Worm (Caenorhabditis elegans) whole organism, L1 larva: ENCODE data around the gene C14C11.7.

Source experiments
- C04F5.9 ChIP-seq: sonication (generic microtip); optimal IDR thresholded peaks from 2 replicates; lab custom pipeline; 2016; ENCODE audit warnings: missing genetic modification characterization, missing compliant biosample characterization
- C16A3.4 ChIP-seq: fragments of 150-350 bp; optimal IDR thresholded peaks from 2 replicates; lab custom pipeline; 2014; ENCODE audit warnings: missing biosample characterization, missing genetic modification characterization
- alr-1 ChIP-seq: fragments of 200-800 bp; sonication (Bioruptor generic); optimal IDR thresholded peaks from 2 replicates; lab custom pipeline; 2018; ENCODE audit warnings: borderline replicate concordance, mild to moderate bottlenecking, missing genetic modification characterization, missing compliant biosample characterization
- blmp-1 ChIP-seq: fragments of 150-350 bp; optimal IDR thresholded peaks from 2 replicates; lab custom pipeline; 2014; ENCODE audit warnings: missing biosample characterization, missing genetic modification characterization
- ceh-82 ChIP-seq, 3 experiments: fragments of 150-350 bp in 1 of 3; sonication (generic microtip) in 2 of 3; optimal IDR thresholded peaks; 2 replicates each; lab custom pipeline; 2014 to 2017; ENCODE audit warnings: missing biosample characterization in 3 of 3, missing genetic modification characterization in 3 of 3
- ces-1 ChIP-seq: fragments of 150-350 bp; optimal IDR thresholded peaks from 2 replicates; lab custom pipeline; 2014; ENCODE audit warnings: missing biosample characterization, missing genetic modification reagents, missing genetic modification characterization
- dsc-1 ChIP-seq: sonication (generic microtip); optimal IDR thresholded peaks from 2 replicates; lab custom pipeline; 2016; ENCODE audit warnings: mild to moderate bottlenecking, missing genetic modification characterization, missing compliant biosample characterization
- efl-1 ChIP-seq, 4 experiments: fragments of 150-350 bp; optimal IDR thresholded peaks in 3 of 4; peaks in 1 of 4; 1 replicate in 1 of 4; 2 replicates in 3 of 4; lab custom pipeline; 2014; ENCODE audit warnings: missing biosample characterization in 2 of 4, missing genetic modification characterization in 2 of 4, missing genetic modification reagents in 2 of 4
- elt-2 ChIP-seq: sonication (generic microtip); optimal IDR thresholded peaks from 2 replicates; lab custom pipeline; 2016; ENCODE audit warnings: missing genetic modification characterization, mild to moderate bottlenecking, inconsistent platforms, missing compliant biosample characterization, missing genetic modification reagents
- elt-3 ChIP-seq, 6 experiments: fragments of 150-350 bp in 1 of 6; sonication (generic microtip); optimal IDR thresholded peaks; 2 replicates each; lab custom pipeline; 2017 to 2018; ENCODE audit warnings: missing biosample characterization in 6 of 6, missing genetic modification characterization in 6 of 6, inconsistent platforms in 1 of 6
- ets-5 ChIP-seq: fragments of 200-800 bp; sonication (Bioruptor generic); IDR thresholded peaks from 2 replicates; pipeline ENCODE4 v1.3.6; 2022; ENCODE audit warnings: missing genetic modification characterization, missing compliant biosample characterization
- fkh-4 ChIP-seq: sonication (generic microtip); optimal IDR thresholded peaks from 2 replicates; lab custom pipeline; 2016; ENCODE audit warnings: missing compliant biosample characterization, missing genetic modification characterization, borderline replicate concordance
- fos-1 ChIP-seq: fragments of 150-350 bp; optimal IDR thresholded peaks from 2 replicates; lab custom pipeline; 2014; ENCODE audit warnings: missing biosample characterization, missing genetic modification characterization
- hlh-17 ChIP-seq: fragments of 200-800 bp; sonication (Bioruptor generic); optimal IDR thresholded peaks from 2 replicates; lab custom pipeline; 2018; ENCODE audit warnings: missing genetic modification characterization, mild to moderate bottlenecking, missing compliant biosample characterization, moderate library complexity, borderline replicate concordance
- isw-1 ChIP-seq: fragments of 200-800 bp; sonication (Bioruptor generic); IDR thresholded peaks from 2 replicates; pipeline ENCODE4 v1.3.6; 2022; ENCODE audit warnings: missing genetic modification characterization, missing compliant biosample characterization
- jun-1 ChIP-seq: fragments of 150-350 bp; optimal IDR thresholded peaks from 2 replicates; lab custom pipeline; 2014; ENCODE audit warnings: missing biosample characterization, missing genetic modification reagents, missing genetic modification characterization
- lin-13 ChIP-seq: fragments of 150-350 bp; optimal IDR thresholded peaks from 2 replicates; lab custom pipeline; 2014; ENCODE audit warnings: missing biosample characterization, missing genetic modification reagents, missing genetic modification characterization
- lin-14 ChIP-seq: fragments of 200-800 bp; sonication (Bioruptor generic); optimal IDR thresholded peaks from 2 replicates; lab custom pipeline; 2018; ENCODE audit warnings: mild to moderate bottlenecking, missing genetic modification characterization, moderate library complexity, missing compliant biosample characterization
- lin-35 ChIP-seq, 2 experiments: fragments of 150-350 bp; optimal IDR thresholded peaks; 2 replicates each; lab custom pipeline; 2014; ENCODE audit warnings: missing biosample characterization in 2 of 2, missing genetic modification characterization in 2 of 2, missing genetic modification reagents in 2 of 2
- mdl-1 ChIP-seq, 2 experiments: fragments of 150-350 bp; optimal IDR thresholded peaks; 2 replicates each; lab custom pipeline; 2014 to 2017; ENCODE audit warnings: missing biosample characterization in 2 of 2, missing genetic modification characterization in 2 of 2, inconsistent platforms in 1 of 2
- mep-1 ChIP-seq: fragments of 150-350 bp; optimal IDR thresholded peaks from 2 replicates; lab custom pipeline; 2014; ENCODE audit warnings: missing biosample characterization, missing genetic modification characterization
- nhr-19 ChIP-seq: fragments of 200-800 bp; sonication (Bioruptor generic); conservative IDR thresholded peaks from 2 replicates; pipeline ENCODE4 v1.3.6; 2022; ENCODE audit warnings: missing genetic modification characterization, missing compliant biosample characterization
- nhr-20 ChIP-seq: sonication (generic microtip); optimal IDR thresholded peaks from 2 replicates; lab custom pipeline; 2016; ENCODE audit warnings: mild to moderate bottlenecking, missing genetic modification characterization, missing compliant biosample characterization
- nhr-237 ChIP-seq: fragments of 150-350 bp; optimal IDR thresholded peaks from 2 replicates; lab custom pipeline; 2014; ENCODE audit warnings: missing biosample characterization, missing genetic modification characterization
- nhr-28 ChIP-seq: fragments of 150-350 bp; optimal IDR thresholded peaks from 2 replicates; lab custom pipeline; 2014; ENCODE audit warnings: missing biosample characterization, missing genetic modification characterization
- nhr-71 ChIP-seq: sonication (generic microtip); optimal IDR thresholded peaks from 2 replicates; lab custom pipeline; 2016; ENCODE audit warnings: mild to moderate bottlenecking, missing genetic modification characterization, moderate library complexity, missing compliant biosample characterization
- nhr-84 ChIP-seq: sonication (generic microtip); optimal IDR thresholded peaks from 2 replicates; lab custom pipeline; 2017; ENCODE audit warnings: missing biosample characterization, missing genetic modification characterization
- nhr-85 ChIP-seq: sonication (generic microtip); peaks from one replicate; lab custom pipeline; 2016; ENCODE audit warnings: missing genetic modification characterization, inconsistent platforms, missing compliant biosample characterization
- nhr-90 ChIP-seq: sonication (generic microtip); optimal IDR thresholded peaks from 2 replicates; lab custom pipeline; 2016; ENCODE audit warnings: mild to moderate bottlenecking, missing genetic modification characterization, missing compliant biosample characterization; ENCODE audit not compliant: poor library complexity
- pag-3 ChIP-seq: sonication (generic microtip); optimal IDR thresholded peaks from 2 replicates; lab custom pipeline; 2017; ENCODE audit warnings: missing genetic modification characterization, mild to moderate bottlenecking, missing compliant biosample characterization, antibody characterized with exemption, borderline replicate concordance; ENCODE audit not compliant: insufficient read depth
- snu-23 ChIP-seq: sonication (generic microtip); optimal IDR thresholded peaks from 2 replicates; lab custom pipeline; 2016; ENCODE audit warnings: missing genetic modification characterization, missing compliant biosample characterization
- sptf-1 ChIP-seq: fragments of 150-350 bp; optimal IDR thresholded peaks from 2 replicates; lab custom pipeline; 2014; ENCODE audit warnings: missing biosample characterization, missing genetic modification characterization
- swsn-7 ChIP-seq: sonication (generic microtip); optimal IDR thresholded peaks from 2 replicates; lab custom pipeline; 2016; ENCODE audit warnings: missing genetic modification characterization, missing compliant biosample characterization
- tbx-2 ChIP-seq: sonication (generic microtip); optimal IDR thresholded peaks from 2 replicates; lab custom pipeline; 2016; ENCODE audit warnings: missing genetic modification characterization, missing compliant biosample characterization
- tlp-1 ChIP-seq: fragments of 150-350 bp; optimal IDR thresholded peaks from 2 replicates; lab custom pipeline; 2014; ENCODE audit warnings: missing biosample characterization, missing genetic modification characterization
- unc-86 ChIP-seq: sonication (generic microtip); optimal IDR thresholded peaks from 2 replicates; lab custom pipeline; 2016; ENCODE audit warnings: missing genetic modification characterization, missing compliant biosample characterization
- vab-15 ChIP-seq: sonication (generic microtip); optimal IDR thresholded peaks from 2 replicates; lab custom pipeline; 2017; ENCODE audit warnings: missing genotype, mild to moderate bottlenecking, missing genetic modification characterization, missing compliant biosample characterization
- xbp-1 ChIP-seq: sonication (generic microtip); optimal IDR thresholded peaks from 2 replicates; lab custom pipeline; 2016; ENCODE audit warnings: missing genetic modification characterization, missing compliant biosample characterization

C14C11.7 gene

ce11 chrV:5697581-5697980 lies 31.7 kb upstream of the C14C11.7 start:
- TF ChIP-seq ets-5 (GFP tag; lab: Robert Waterston, UW) (no peak), pag-3 (no peak), snu-23 (peak; percentile 21), ceh-82 (tag; optimal IDR thresholded peaks at IDR 0.05; lab: Kevin White, UChicago) (no peak), nhr-19 (GFP tag; lab: Robert Waterston, UW) (no peak), nhr-20 (tag; lab: Kevin White, UChicago) (peak; percentile 11), lin-13 (no peak), mdl-1 (tag; optimal IDR thresholded peaks at IDR 0.05; lab: Kevin White, UChicago) (peak in 1 of 2 experiments; percentile 27), nhr-71 (tag; lab: Kevin White, UChicago) (peak; percentile 2), C16A3.4 (tag; lab: Kevin White, UChicago) (peak; percentile 12), nhr-85 (tag; lab: Kevin White, UChicago) (peak; percentile 64), tbx-2 (tag; lab: Kevin White, UChicago) (no peak), lin-14 (peak; percentile 66), xbp-1 (tag; lab: Kevin White, UChicago) (no peak), blmp-1 (tag; lab: Kevin White, UChicago) (peak; percentile 90), mep-1 (tag; lab: Kevin White, UChicago) (peak; percentile 4), elt-3 (tag; optimal IDR thresholded peaks at IDR 0.05; lab: Kevin White, UChicago) (peak in 2 of 6 experiments; percentile 5 to 53)

- TF ChIP-seq hlh-17 (GFP tag; lab: Kevin White, UChicago) = no peak
- TF ChIP-seq fkh-4 (tag; lab: Kevin White, UChicago) = no peak
- TF ChIP-seq unc-86 (tag; lab: Kevin White, UChicago) = no peak
- TF ChIP-seq nhr-84 (tag; lab: Kevin White, UChicago) = no peak
- TF ChIP-seq jun-1 (tag; lab: Kevin White, UChicago) = no peak
- TF ChIP-seq sptf-1 = no peak
- no peak for TF ChIP-seq nhr-90 (tag; lab: Kevin White, UChicago)
- TF ChIP-seq ets-5 (GFP tag; lab: Robert Waterston, UW) = no peak
- no peak for TF ChIP-seq alr-1 (tag; lab: Kevin White, UChicago)
- no peak for TF ChIP-seq C04F5.9 (tag; lab: Kevin White, UChicago)
- no peak for TF ChIP-seq elt-2 (tag; lab: Kevin White, UChicago)
- no peak for TF ChIP-seq nhr-237 (tag; lab: Kevin White, UChicago)
- no peak for TF ChIP-seq lin-35 (GFP tag; optimal IDR thresholded peaks at IDR 0.05; lab: Kevin White, UChicago)
- TF ChIP-seq blmp-1 (tag; lab: Kevin White, UChicago) = no peak
- TF ChIP-seq C16A3.4 (tag; lab: Kevin White, UChicago) = no peak
- TF ChIP-seq ces-1 = no peak
- TF ChIP-seq, all 84 proteins: peak for 0
These were observed 30.3 kb upstream of the C14C11.7 start for ce11 chrV:5696177-5696576.

ce11 chrV:5695635-5696034 lies 29.7 kb upstream of the C14C11.7 start:
- TF ChIP-seq nhr-20 (tag; lab: Kevin White, UChicago) (peak; percentile 64), snu-23 (peak; percentile 27), lin-35 (GFP tag; optimal IDR thresholded peaks at IDR 0.05; lab: Kevin White, UChicago) (no peak), nhr-71 (tag; lab: Kevin White, UChicago) (peak; percentile 24), tlp-1 (no peak), dsc-1 (tag; lab: Kevin White, UChicago) (no peak), vab-15 (tag; lab: Kevin White, UChicago) (no peak), elt-3 (tag; optimal IDR thresholded peaks at IDR 0.05; lab: Kevin White, UChicago) (peak in 1 of 6 experiments; percentile 57), nhr-85 (tag; lab: Kevin White, UChicago) (peak; percentile 56), nhr-28 (tag; lab: Kevin White, UChicago) (no peak), blmp-1 (tag; lab: Kevin White, UChicago) (peak; percentile 94), lin-14 (peak; percentile 56), swsn-7 (no peak), fos-1 (tag; lab: Kevin White, UChicago) (no peak), efl-1 (optimal IDR thresholded peaks at IDR 0.05; lab: Kevin White, UChicago) (no peak), efl-1 (GFP tag; optimal IDR thresholded peaks at IDR 0.05 in 1 of 2; lab: Kevin White, UChicago) (peak in 1 of 2 experiments; percentile 20), isw-1 (GFP tag; lab: Robert Waterston, UW) (no peak), jun-1 (tag; lab: Kevin White, UChicago) (no peak)
